Fruit fly (Drosophila melanogaster) whole organism, prepupa: ENCODE measurements around the gene CG13919.
A peak's percentile ranks its signal among the peaks of the same experiment; 100 is the strongest.

ENCODE experiments used
- CG16779 ChIP-seq: fragments of 200-800 bp; sonication (Bioruptor generic); optimal IDR thresholded peaks from 3 replicates; lab custom pipeline; 2017; ENCODE audit warnings: missing biosample characterization, mild to moderate bottlenecking, missing genetic modification characterization
- CG6854 ChIP-seq: fragments of 200-800 bp; sonication (Bioruptor generic); optimal IDR thresholded peaks from 2 replicates; lab custom pipeline; 2017; ENCODE audit warnings: missing biosample characterization, mild to moderate bottlenecking, missing genetic modification characterization
- CG8632 ChIP-seq: fragments of 200-800 bp; sonication (Bioruptor generic); optimal IDR thresholded peaks from 3 replicates; lab custom pipeline; 2016; ENCODE audit warnings: missing biosample characterization, missing genetic modification characterization
- Eip75B ChIP-seq: fragments of 200-800 bp; sonication (Bioruptor generic); optimal IDR thresholded peaks from 3 replicates; lab custom pipeline; 2016; ENCODE audit warnings: missing biosample characterization, missing genetic modification characterization
- Lpt ChIP-seq: fragments of 200-800 bp; sonication (Bioruptor generic); optimal IDR thresholded peaks from 3 replicates; lab custom pipeline; 2016; ENCODE audit warnings: missing biosample characterization, missing genetic modification characterization
- Sox15 ChIP-seq: fragments of 200-800 bp; sonication (Bioruptor generic); optimal IDR thresholded peaks from 3 replicates; lab custom pipeline; 2016; ENCODE audit warnings: missing biosample characterization, missing genetic modification characterization
- fd85E ChIP-seq: fragments of 200-800 bp; sonication (Bioruptor generic); optimal IDR thresholded peaks from 3 replicates; lab custom pipeline; 2016; ENCODE audit warnings: missing biosample characterization, missing genetic modification characterization
- fkh ChIP-seq: fragments of 200-800 bp; sonication (Bioruptor generic); optimal IDR thresholded peaks from 3 replicates; lab custom pipeline; 2017; ENCODE audit warnings: missing biosample characterization, mild to moderate bottlenecking, missing genetic modification characterization, moderate library complexity

- TF ChIP-seq fd85E = no peak
- peak; percentile 10 for TF ChIP-seq Lpt (GFP tag; lab: Kevin White, UChicago)
- TF ChIP-seq CG6854 (GFP tag; lab: Kevin White, UChicago) = no peak
- no peak for TF ChIP-seq Eip75B (GFP tag; lab: Kevin White, UChicago)
- no peak for TF ChIP-seq CG16779
- TF ChIP-seq Sox15 (GFP tag; lab: Kevin White, UChicago) = no peak
- TF ChIP-seq fkh (GFP tag; lab: Kevin White, UChicago) = no peak
- TF ChIP-seq CG8632 (GFP tag; lab: Kevin White, UChicago) = no peak
Measured at dm6 chr3L:1688161-1688560, 42.9 kb downstream of the CG13919 start.
